Fruit fly (Drosophila melanogaster): ENCODE measurements around the gene Ilp1.
"Not testable (repeated sequence)": the region's sequence is repeated elsewhere in the genome, so short reads cannot be mapped to it uniquely, and the experiment has no call there.

Gene Ilp1

DNA sequence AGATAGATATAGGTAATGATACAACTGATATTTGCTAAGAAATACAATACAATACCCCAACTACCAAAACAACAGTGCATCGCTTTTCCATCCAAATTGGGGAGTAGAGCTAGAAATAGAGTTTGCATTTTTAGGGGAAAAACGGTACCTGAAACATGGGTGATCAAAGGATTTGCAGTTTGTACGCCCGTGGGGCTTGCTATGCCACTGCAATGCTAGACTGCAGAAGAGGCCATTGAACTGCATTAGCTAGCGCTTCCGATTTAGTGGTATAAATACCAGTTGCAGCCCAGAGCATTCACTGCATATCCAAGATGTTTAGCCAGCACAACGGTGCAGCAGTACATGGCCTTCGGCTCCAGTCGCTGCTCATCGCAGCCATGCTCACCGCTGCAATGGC lies at the start of gene Ilp1:
Gene Ilp1, plus strand, starts transcription at position 301 of the 400 bp plus-strand sequence.
- not testable (repeated sequence) for TF ChIP-seq Myc, ttk, h (optimal IDR thresholded peaks at IDR 0.05)

DNA sequence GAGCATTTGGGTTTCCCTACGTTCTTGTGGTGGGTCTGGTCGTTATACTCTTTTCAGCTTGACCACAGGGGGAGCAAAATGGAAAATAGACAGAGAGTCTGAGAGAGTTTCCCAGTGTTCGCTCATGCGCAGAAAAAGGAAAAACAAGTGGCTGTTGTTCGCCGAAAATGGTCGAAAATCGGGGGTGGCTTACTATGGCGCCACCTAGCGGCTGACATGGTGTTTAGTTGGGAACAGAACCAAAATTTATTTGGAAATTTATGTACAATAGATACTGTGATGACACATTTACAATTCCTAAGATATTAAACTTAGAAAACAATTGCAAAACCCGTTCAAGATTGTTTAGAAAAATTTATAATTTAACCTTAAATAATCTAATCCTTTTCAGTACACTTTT lies 46.6 kb upstream of the Ilp1 start:
- TF ChIP-seq ttk (optimal IDR thresholded peaks at IDR 0.05), result no peak

- TF ChIP-seq Sin3A (optimal IDR thresholded peaks at IDR 0.05) (no peak), h (optimal IDR thresholded peaks at IDR 0.05) (no peak), Myc (optimal IDR thresholded peaks at IDR 0.05) (no peak), ttk (optimal IDR thresholded peaks at IDR 0.05) (no peak), psq (optimal IDR thresholded peaks at IDR 0.05) (no peak), insv (optimal IDR thresholded peaks at IDR 0.05) (no peak)
Measured at dm6 chr3L:9760151-9760749, 38.0 kb upstream of the Ilp1 start, which contains the start of gene CG42268. Gene CG42268, minus strand, starts transcription at chr3L:9760395.

DNA sequence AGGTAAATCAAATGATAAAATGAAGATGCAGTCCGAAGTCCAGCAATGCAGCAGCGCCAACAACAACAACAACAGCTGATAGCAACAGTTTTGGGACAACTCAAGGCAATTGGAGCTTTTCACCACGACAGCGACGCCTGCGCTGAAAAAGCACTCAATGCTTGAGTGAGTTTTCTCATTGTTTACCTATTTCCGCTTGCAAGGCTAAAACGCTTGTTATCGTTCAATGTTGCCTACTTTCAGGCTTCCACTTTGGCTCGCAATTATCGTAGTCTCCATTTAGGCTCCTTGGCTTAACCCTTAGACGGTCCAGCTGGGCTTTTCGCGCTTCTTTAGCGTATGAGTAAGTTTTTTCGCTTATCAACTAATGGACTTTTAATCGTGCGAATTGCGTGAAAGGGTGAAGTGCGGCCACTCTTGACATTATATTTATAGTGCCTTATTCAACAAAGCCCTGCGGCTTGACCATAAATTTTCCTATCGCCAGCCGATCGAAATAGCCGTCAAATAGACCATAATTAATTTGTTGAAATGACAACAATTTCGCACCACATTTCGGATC lies 36.1 kb upstream of the Ilp1 start:
- TF ChIP-seq Sin3A (optimal IDR thresholded peaks at IDR 0.05) (no peak), insv (optimal IDR thresholded peaks at IDR 0.05) (no peak)

dm6 chr3L:9763389-9763917 lies 34.8 kb upstream of the Ilp1 start, which contains the start of gene Ae2:
Gene Ae2, plus strand, starts transcription at chr3L:9763544.
- TF ChIP-seq Myc (optimal IDR thresholded peaks at IDR 0.05) (no peak), insv (optimal IDR thresholded peaks at IDR 0.05) (no peak), ttk (optimal IDR thresholded peaks at IDR 0.05) (no peak), psq (optimal IDR thresholded peaks at IDR 0.05) (no peak), Sin3A (optimal IDR thresholded peaks at IDR 0.05) (no peak), h (optimal IDR thresholded peaks at IDR 0.05) (no peak)

dm6 chr3L:9764307-9764706 lies 33.9 kb upstream of the Ilp1 start:
- TF ChIP-seq Myc (optimal IDR thresholded peaks at IDR 0.05) (no peak), insv (optimal IDR thresholded peaks at IDR 0.05) (no peak), h (optimal IDR thresholded peaks at IDR 0.05) (no peak), psq (optimal IDR thresholded peaks at IDR 0.05) (no peak), Sin3A (optimal IDR thresholded peaks at IDR 0.05) (no peak), ttk (optimal IDR thresholded peaks at IDR 0.05) (no peak)

- TF ChIP-seq insv (optimal IDR thresholded peaks at IDR 0.05) (no peak), ttk (optimal IDR thresholded peaks at IDR 0.05) (no peak), Myc (optimal IDR thresholded peaks at IDR 0.05) (no peak), psq (optimal IDR thresholded peaks at IDR 0.05) (no peak), h (optimal IDR thresholded peaks at IDR 0.05) (no peak), Sin3A (optimal IDR thresholded peaks at IDR 0.05) (no peak)
Measured at dm6 chr3L:9764915-9765709, 33.1 kb upstream of the Ilp1 start.

DNA sequence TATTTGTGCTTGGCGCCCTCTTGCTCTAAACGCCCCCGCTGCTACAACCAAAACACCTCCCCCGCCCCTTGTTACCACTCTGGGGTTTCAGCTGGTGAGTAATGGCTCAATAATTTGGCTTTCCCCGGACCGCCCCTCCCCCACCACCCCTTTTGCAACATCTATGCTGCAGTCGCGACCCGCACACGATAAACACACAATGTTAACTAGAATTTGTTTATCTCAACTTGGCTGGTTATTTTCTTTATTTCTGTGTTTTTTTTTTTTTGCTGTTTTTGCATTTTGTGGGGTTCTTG lies 32.6 kb upstream of the Ilp1 start:
- TF ChIP-seq psq (optimal IDR thresholded peaks at IDR 0.05) (no peak), insv (optimal IDR thresholded peaks at IDR 0.05) (no peak), h (optimal IDR thresholded peaks at IDR 0.05) (no peak), ttk (optimal IDR thresholded peaks at IDR 0.05) (no peak), Myc (optimal IDR thresholded peaks at IDR 0.05) (no peak), Sin3A (optimal IDR thresholded peaks at IDR 0.05) (no peak)

DNA sequence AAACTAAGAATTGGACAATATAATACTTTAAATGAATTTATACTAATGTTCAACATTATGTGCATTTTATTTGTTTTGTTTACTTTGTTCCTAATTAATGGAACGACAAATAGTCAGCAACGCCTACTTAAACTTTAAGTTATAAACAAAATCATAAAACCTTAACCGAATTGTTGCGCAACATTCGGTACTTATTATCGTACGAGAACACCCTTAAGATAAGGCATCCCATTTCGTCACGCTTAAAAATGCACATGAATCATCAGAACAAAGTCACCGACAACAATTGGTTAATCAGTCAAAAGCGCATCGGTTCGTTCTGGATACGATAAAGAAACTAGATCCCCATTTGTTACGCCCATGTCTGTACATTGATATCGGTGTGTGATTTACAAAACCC lies 31.9 kb upstream of the Ilp1 start:
- TF ChIP-seq h (optimal IDR thresholded peaks at IDR 0.05), result no peak
- no peak for TF ChIP-seq Myc (optimal IDR thresholded peaks at IDR 0.05)
- no peak for TF ChIP-seq insv (optimal IDR thresholded peaks at IDR 0.05)
- TF ChIP-seq Sin3A (optimal IDR thresholded peaks at IDR 0.05), result no peak
- no peak for TF ChIP-seq psq (optimal IDR thresholded peaks at IDR 0.05)
- no peak for TF ChIP-seq ttk (optimal IDR thresholded peaks at IDR 0.05)

DNA sequence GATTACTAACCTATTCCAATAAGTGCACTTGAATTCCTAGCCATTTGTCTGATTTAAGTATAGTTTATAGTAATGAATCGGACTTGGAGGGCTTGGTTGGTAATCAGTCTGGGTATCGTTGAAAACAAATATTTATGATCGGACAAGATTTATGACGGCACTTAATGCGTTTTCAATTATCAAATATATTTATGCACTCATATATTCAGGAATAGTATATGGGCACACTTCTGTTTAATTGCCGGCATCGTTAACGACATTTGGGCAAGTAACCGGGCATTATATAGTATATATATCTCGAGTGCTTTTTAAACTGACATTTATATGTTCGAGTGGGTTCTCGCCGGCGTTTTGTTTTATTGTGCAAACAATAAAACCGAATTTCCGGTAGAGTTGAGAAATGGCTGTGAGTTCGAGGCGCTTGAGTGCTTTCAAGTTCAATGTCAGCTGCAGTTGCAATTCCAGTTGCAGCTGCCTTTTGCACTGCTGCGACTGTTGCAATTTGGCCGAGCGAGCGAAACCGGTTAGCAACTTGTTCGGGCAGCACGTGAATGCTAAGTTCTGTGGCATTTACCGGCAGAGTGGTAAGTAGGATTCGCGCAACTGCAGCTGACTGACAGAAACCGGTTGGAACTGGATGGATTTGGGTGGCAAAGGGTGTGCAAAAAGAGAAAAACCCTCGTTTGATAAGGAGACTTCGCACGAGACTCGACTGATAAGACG lies 30.4 kb upstream of the Ilp1 start:
- TF ChIP-seq ttk (optimal IDR thresholded peaks at IDR 0.05) (no peak), Sin3A (optimal IDR thresholded peaks at IDR 0.05) (no peak), Myc (optimal IDR thresholded peaks at IDR 0.05) (no peak), psq (optimal IDR thresholded peaks at IDR 0.05) (no peak), insv (optimal IDR thresholded peaks at IDR 0.05) (no peak), h (optimal IDR thresholded peaks at IDR 0.05) (no peak)

DNA sequence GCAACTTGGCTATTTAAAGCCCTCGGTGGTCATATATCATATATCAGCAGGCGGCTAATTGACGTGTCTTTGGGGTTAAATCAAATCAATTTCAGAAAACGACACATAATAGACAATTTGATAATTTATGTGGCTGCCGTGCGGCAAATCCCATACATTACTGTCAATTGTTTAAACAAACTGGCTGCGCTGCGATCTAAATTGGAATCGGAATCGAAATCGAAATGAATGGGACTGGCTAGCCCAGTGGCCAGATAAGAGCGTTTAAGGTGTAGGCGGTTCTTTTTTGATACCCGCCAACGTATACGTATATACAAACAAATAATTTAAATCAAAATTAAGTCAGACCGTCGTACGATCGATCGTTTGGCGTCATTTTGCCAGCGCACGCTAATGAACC lies 29.8 kb upstream of the Ilp1 start:
- TF ChIP-seq psq (optimal IDR thresholded peaks at IDR 0.05) (no peak), Myc (optimal IDR thresholded peaks at IDR 0.05) (no peak), Sin3A (optimal IDR thresholded peaks at IDR 0.05) (no peak), insv (optimal IDR thresholded peaks at IDR 0.05) (no peak), ttk (optimal IDR thresholded peaks at IDR 0.05) (no peak), h (optimal IDR thresholded peaks at IDR 0.05) (no peak)

- TF ChIP-seq insv (optimal IDR thresholded peaks at IDR 0.05) (no peak), Sin3A (optimal IDR thresholded peaks at IDR 0.05) (no peak), h (optimal IDR thresholded peaks at IDR 0.05) (no peak), psq (optimal IDR thresholded peaks at IDR 0.05) (no peak), ttk (optimal IDR thresholded peaks at IDR 0.05) (no peak), Myc (optimal IDR thresholded peaks at IDR 0.05) (no peak)
Measured at dm6 chr3L:9775728-9776127, 22.5 kb upstream of the Ilp1 start.

Data from Kc167 (cell line).